Worm (Caenorhabditis elegans) whole organism, late embryonic: ENCODE results near the gene nhr-212.

Experiments
- C38D4.7 ChIP-seq: fragments of 200-800 bp; sonication (Bioruptor generic); optimal IDR thresholded peaks from 2 replicates; lab custom pipeline; 2018; ENCODE audit warnings: mild to moderate bottlenecking, missing genetic modification characterization, moderate library complexity, missing compliant biosample characterization
- F13H6.1 ChIP-seq: sonication (generic microtip); optimal IDR thresholded peaks from 2 replicates; lab custom pipeline; 2016; ENCODE audit warnings: missing genetic modification characterization, missing compliant biosample characterization
- K02D7.2 ChIP-seq: sonication (generic microtip); optimal IDR thresholded peaks from 2 replicates; lab custom pipeline; 2017; ENCODE audit warnings: mild to moderate bottlenecking, missing genetic modification characterization, missing compliant biosample characterization
- ama-1 ChIP-seq: fragments of 150-350 bp; optimal IDR thresholded peaks from 2 replicates; lab custom pipeline; 2014
- ceh-14 ChIP-seq: sonication (generic microtip); optimal IDR thresholded peaks from 2 replicates; lab custom pipeline; 2016; ENCODE audit warnings: missing genotype, missing genetic modification characterization, missing compliant biosample characterization
- ceh-19 ChIP-seq: fragments of 200-800 bp; sonication (Bioruptor generic); optimal IDR thresholded peaks from 2 replicates; lab custom pipeline; 2018; ENCODE audit warnings: mild to moderate bottlenecking, missing genetic modification characterization, missing compliant biosample characterization
- ceh-2 ChIP-seq: sonication (generic microtip); optimal IDR thresholded peaks from 2 replicates; lab custom pipeline; 2016; ENCODE audit warnings: missing genotype, missing genetic modification characterization, missing compliant biosample characterization
- ceh-22 ChIP-seq: sonication (generic microtip); optimal IDR thresholded peaks from 2 replicates; lab custom pipeline; 2017; ENCODE audit warnings: missing biosample characterization, missing genetic modification characterization
- ceh-24 ChIP-seq: sonication (generic microtip); optimal IDR thresholded peaks from 2 replicates; lab custom pipeline; 2016; ENCODE audit warnings: mild to moderate bottlenecking, missing genetic modification characterization, missing compliant biosample characterization
- ceh-30 ChIP-seq: fragments of 150-350 bp; optimal IDR thresholded peaks from 2 replicates; lab custom pipeline; 2014; ENCODE audit warnings: missing biosample characterization, missing genetic modification characterization
- ceh-48 ChIP-seq: sonication (generic microtip); optimal IDR thresholded peaks from 2 replicates; lab custom pipeline; 2016; ENCODE audit warnings: missing genetic modification characterization, inconsistent platforms, missing compliant biosample characterization
- ceh-6 ChIP-seq: fragments of 200-800 bp; sonication (Bioruptor generic); optimal IDR thresholded peaks from 2 replicates; lab custom pipeline; 2018; ENCODE audit warnings: mild to moderate bottlenecking, missing genetic modification characterization, missing compliant biosample characterization
- fkh-10 ChIP-seq: fragments of 150-350 bp; optimal IDR thresholded peaks from 2 replicates; lab custom pipeline; 2014; ENCODE audit warnings: missing biosample characterization, missing genetic modification reagents, missing genetic modification characterization
- hlh-13 ChIP-seq: fragments of 200-800 bp; sonication (Bioruptor generic); optimal IDR thresholded peaks from 2 replicates; lab custom pipeline; 2018; ENCODE audit warnings: mild to moderate bottlenecking, missing genetic modification characterization, missing compliant biosample characterization
- hlh-30 ChIP-seq: sonication (generic microtip); optimal IDR thresholded peaks from 2 replicates; lab custom pipeline; 2017; ENCODE audit warnings: antibody characterized with exemption, missing genetic modification characterization, missing compliant biosample characterization; ENCODE audit not compliant: insufficient read depth
- hlh-6 ChIP-seq: sonication (generic microtip); optimal IDR thresholded peaks from 2 replicates; lab custom pipeline; 2016; ENCODE audit warnings: missing genotype, missing genetic modification characterization, missing compliant biosample characterization
- hlh-8 ChIP-seq: sonication (generic microtip); optimal IDR thresholded peaks from 2 replicates; lab custom pipeline; 2016; ENCODE audit warnings: missing genotype, missing genetic modification characterization, missing compliant biosample characterization
- lim-6 ChIP-seq: sonication (generic microtip); optimal IDR thresholded peaks from 2 replicates; lab custom pipeline; 2016; ENCODE audit warnings: missing genetic modification characterization, missing compliant biosample characterization
- mec-3 ChIP-seq: sonication (generic microtip); optimal IDR thresholded peaks from 2 replicates; lab custom pipeline; 2016; ENCODE audit warnings: borderline replicate concordance, missing genetic modification characterization, missing compliant biosample characterization
- nfya-1 ChIP-seq: sonication (generic microtip); optimal IDR thresholded peaks from 2 replicates; lab custom pipeline; 2017; ENCODE audit warnings: missing genetic modification characterization, mild to moderate bottlenecking, missing compliant biosample characterization, antibody characterized with exemption, moderate library complexity
- nhr-11 ChIP-seq: fragments of 150-350 bp; optimal IDR thresholded peaks from 2 replicates; lab custom pipeline; 2014; ENCODE audit warnings: missing biosample characterization, missing genetic modification characterization
- npax-4 ChIP-seq: sonication (generic microtip); optimal IDR thresholded peaks from 2 replicates; lab custom pipeline; 2016; ENCODE audit warnings: missing genetic modification characterization, missing compliant biosample characterization
- odd-2 ChIP-seq: sonication (generic microtip); optimal IDR thresholded peaks from 2 replicates; lab custom pipeline; 2017; ENCODE audit warnings: antibody characterized with exemption, mild to moderate bottlenecking, missing genetic modification characterization, missing compliant biosample characterization
- pat-9 ChIP-seq: fragments of 200-800 bp; sonication (Bioruptor generic); optimal IDR thresholded peaks from 2 replicates; lab custom pipeline; 2018; ENCODE audit warnings: mild to moderate bottlenecking, missing genetic modification characterization, moderate library complexity, missing compliant biosample characterization
- pqm-1 ChIP-seq: sonication (generic microtip); optimal IDR thresholded peaks from 2 replicates; lab custom pipeline; 2016; ENCODE audit warnings: missing genetic modification characterization, missing compliant biosample characterization
- pros-1 ChIP-seq: fragments of 150-350 bp; optimal IDR thresholded peaks from 2 replicates; lab custom pipeline; 2014; ENCODE audit warnings: missing biosample characterization, missing genetic modification reagents, missing genetic modification characterization
- rnt-1 ChIP-seq: sonication (generic microtip); optimal IDR thresholded peaks from 2 replicates; lab custom pipeline; 2016; ENCODE audit warnings: missing genetic modification characterization, missing compliant biosample characterization
- tbx-2 ChIP-seq: sonication (generic microtip); optimal IDR thresholded peaks from 2 replicates; lab custom pipeline; 2016; ENCODE audit warnings: missing genetic modification characterization, missing compliant biosample characterization
- ttx-3 ChIP-seq: sonication (generic microtip); optimal IDR thresholded peaks from 2 replicates; lab custom pipeline; 2016; ENCODE audit warnings: missing genetic modification reagents, missing genetic modification characterization, missing compliant biosample characterization
- unc-3 ChIP-seq, 2 experiments: fragments of 200-800 bp in 1 of 2; sonication (Bioruptor generic) in 1 of 2; sonication (generic microtip) in 1 of 2; conservative IDR thresholded peaks in 1 of 2; optimal IDR thresholded peaks in 1 of 2; 2 replicates each; pipeline versions ENCODE4 v1.3.6 to Lab custom; 2016 to 2022; ENCODE audit warnings: missing compliant biosample characterization in 2 of 2, missing genetic modification characterization in 2 of 2, missing genetic modification reagents in 1 of 2
- unc-55 ChIP-seq: sonication (generic microtip); optimal IDR thresholded peaks from 2 replicates; lab custom pipeline; 2017; ENCODE audit warnings: missing biosample characterization, missing genetic modification reagents, missing genetic modification characterization
- unc-86 ChIP-seq: sonication (generic microtip); optimal IDR thresholded peaks from 2 replicates; lab custom pipeline; 2016; ENCODE audit warnings: missing genetic modification characterization, missing compliant biosample characterization
- ztf-16 ChIP-seq: sonication (generic microtip); optimal IDR thresholded peaks from 2 replicates; lab custom pipeline; 2017; ENCODE audit warnings: missing genetic modification characterization, missing compliant biosample characterization

The nhr-212 gene

DNA sequence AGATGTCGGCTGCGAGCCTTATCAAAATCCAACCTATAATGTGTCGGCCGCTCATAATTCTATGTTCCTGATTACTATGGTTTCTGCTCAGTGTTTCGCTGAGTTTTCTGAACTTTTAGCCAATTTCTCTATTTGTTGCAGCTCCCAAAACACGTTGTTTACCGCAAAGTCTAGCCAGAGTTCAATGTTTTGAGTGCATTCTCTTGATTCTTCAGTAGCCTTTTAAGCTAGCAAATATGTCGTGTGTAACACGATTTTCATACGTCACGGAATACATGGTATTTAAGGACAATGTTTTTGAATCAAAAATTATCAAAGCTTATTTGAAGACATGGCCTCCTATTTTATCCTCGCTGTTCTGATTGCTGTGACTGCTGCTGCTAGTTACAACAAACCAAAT, 20.5 kb downstream of the nhr-212 start, which contains the start of gene srlf-19:
TSS of gene srlf-19 (plus strand) at position 301 of the 400 bp plus-strand sequence.
- TF ChIP-seq F13H6.1 (tag; lab: Kevin White, UChicago), result no peak
- TF ChIP-seq mec-3, result no peak
- TF ChIP-seq ceh-48, result no peak
- TF ChIP-seq unc-86 (tag; lab: Kevin White, UChicago), result no peak
- TF ChIP-seq hlh-8 (tag; lab: Kevin White, UChicago), result no peak
- no peak for TF ChIP-seq npax-4 (tag; lab: Kevin White, UChicago)
- TF ChIP-seq unc-55 (GFP tag; lab: Kevin White, UChicago), result no peak

DNA sequence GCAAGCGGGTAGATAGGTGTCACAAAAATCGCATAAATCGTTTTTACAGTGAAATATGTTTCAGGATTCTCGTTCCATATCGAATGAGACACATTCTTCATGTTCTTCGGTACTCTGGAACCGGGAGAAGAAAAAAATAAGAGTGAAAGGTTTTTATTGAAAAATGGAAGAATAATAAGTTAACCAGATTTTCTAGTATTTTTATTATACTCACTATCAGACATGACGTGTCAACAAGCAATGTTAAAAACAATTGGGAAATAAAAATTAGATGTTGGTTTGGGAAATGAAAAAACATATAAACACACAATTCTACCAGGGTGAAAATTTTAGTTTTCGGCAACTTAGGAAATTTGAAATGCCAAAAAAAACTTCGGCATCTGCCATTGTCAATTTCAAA, 27.8 kb downstream of the nhr-212 start, which contains the start of gene srh-37:
TSS of gene srh-37 (minus strand) at position 101 of the 400 bp plus-strand sequence.
- no peak for TF ChIP-seq rnt-1 (tag; lab: Kevin White, UChicago)
- TF ChIP-seq ceh-24, result no peak
- no peak for TF ChIP-seq pqm-1 (tag; lab: Kevin White, UChicago)
- no peak for TF ChIP-seq hlh-6 (tag; lab: Kevin White, UChicago)
- TF ChIP-seq C38D4.7 (GFP tag; lab: Kevin White, UChicago), result no peak
- TF ChIP-seq ceh-19 (GFP tag; lab: Kevin White, UChicago), result no peak
- no peak for TF ChIP-seq odd-2
- no peak for TF ChIP-seq ceh-30 (tag; lab: Kevin White, UChicago)
- no peak for TF ChIP-seq lim-6 (tag; lab: Kevin White, UChicago)

DNA sequence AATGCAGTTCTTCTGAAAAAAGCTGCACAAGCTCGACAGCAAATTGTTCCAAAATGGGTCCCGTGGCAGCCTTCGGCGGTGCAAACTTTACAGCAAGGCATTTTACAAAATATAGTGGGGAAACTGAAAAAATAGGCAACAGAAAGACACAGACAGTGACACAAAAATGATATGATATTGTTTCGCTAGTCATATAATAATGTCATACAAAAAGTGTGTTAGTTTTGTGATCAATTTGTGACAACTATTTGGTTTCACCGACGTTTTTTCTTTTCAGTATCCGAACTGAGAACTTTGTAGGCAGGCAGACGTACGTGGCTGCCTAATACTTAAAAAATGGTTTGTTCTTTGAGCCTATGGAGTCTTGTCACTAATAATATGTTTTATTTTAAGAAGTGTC, 34.8 kb downstream of the nhr-212 start, which contains the start of gene nhr-210:
TSS of gene nhr-210 (minus strand) at position 101 of the 400 bp plus-strand sequence.
- no peak for TF ChIP-seq ama-1
- TF ChIP-seq, all 69 proteins: peak for 0

DNA sequence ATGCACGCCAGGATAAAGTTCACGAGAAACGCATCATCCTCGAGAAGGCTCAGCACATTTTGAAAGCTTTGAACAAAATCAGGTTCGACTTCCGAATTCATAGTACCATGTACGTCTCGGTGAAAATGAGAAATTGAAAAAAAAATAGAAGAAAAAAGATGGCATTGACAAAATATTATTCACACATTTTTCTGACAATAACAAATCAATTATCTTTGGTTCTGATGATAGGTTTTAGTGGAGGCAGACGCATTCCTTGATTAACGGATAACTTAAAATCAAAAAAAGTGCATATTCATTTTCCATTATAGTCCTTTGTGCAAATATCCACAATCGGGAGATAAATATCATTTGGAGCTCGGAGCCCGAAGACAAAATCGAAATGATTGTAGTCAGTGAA, 36.9 kb downstream of the nhr-212 start, which contains the start of gene srw-107:
TSS of gene srw-107 (minus strand) at position 101 of the 400 bp plus-strand sequence.
- no peak for TF ChIP-seq ttx-3
- no peak for TF ChIP-seq pros-1 (tag; lab: Kevin White, UChicago)
- TF ChIP-seq fkh-10 (GFP tag; lab: Kevin White, UChicago), result no peak
- no peak for TF ChIP-seq nfya-1 (tag; lab: Kevin White, UChicago)
- TF ChIP-seq lim-6 (tag; lab: Kevin White, UChicago), result no peak
- no peak for TF ChIP-seq pat-9 (tag; lab: Kevin White, UChicago)
- TF ChIP-seq K02D7.2, result no peak
- no peak for TF ChIP-seq hlh-13 (GFP tag; lab: Kevin White, UChicago)

ce11 chrV:524058-524457, 39.4 kb downstream of the nhr-212 start, which contains the start of gene lipl-3:
lipl-3 (minus strand) TSS chrV:524218.
- TF ChIP-seq hlh-30 (tag; lab: Kevin White, UChicago) (no peak), npax-4 (tag; lab: Kevin White, UChicago) (no peak), ceh-2 (tag; lab: Kevin White, UChicago) (no peak), nhr-11 (tag; lab: Kevin White, UChicago) (no peak), ceh-6 (GFP tag; lab: Kevin White, UChicago) (no peak), ceh-14 (tag; lab: Kevin White, UChicago) (no peak), unc-3 (GFP tag; conservative IDR thresholded peaks at IDR 0.05; lab: Robert Waterston, UW) (no peak), unc-3 (tag; optimal IDR thresholded peaks at IDR 0.05; lab: Kevin White, UChicago) (no peak), ceh-22 (tag; lab: Kevin White, UChicago) (no peak), ama-1 (no peak), tbx-2 (tag; lab: Kevin White, UChicago) (no peak), ztf-16 (tag; lab: Kevin White, UChicago) (no peak)
